Fruit fly (Drosophila melanogaster) whole organism, embryonic: ENCODE results near the gene CG5334.

Source experiments
- CG17612 ChIP-seq: fragments of 200-800 bp; sonication (Bioruptor generic); IDR thresholded peaks from 2 replicates; pipeline ENCODE4 v1.3.6; 2022; ENCODE audit warnings: missing biosample characterization, missing genetic modification characterization
- yki ChIP-seq: fragments of >200 bp; optimal IDR thresholded peaks from 3 replicates; lab custom pipeline; 2018

dm6 chrX:14776474-14776873 is 1.4 kb downstream of the CG5334 start, which contains the start of gene CG5347:
- no peak for TF ChIP-seq yki
- TF ChIP-seq CG17612 (GFP tag; lab: Robert Waterston, UW): no peak
